Worm (Caenorhabditis elegans): ENCODE measurements around the gene F57A10.4.
"Not testable (repeated sequence)": the region's sequence is repeated elsewhere in the genome, so short reads cannot be mapped to it uniquely, and the experiment has no call there.

Gene F57A10.4

ce11 chrV:15752941-15753340 is 16.3 kb upstream of the F57A10.4 start, which contains the start of gene str-5:
Gene str-5, plus strand, starts transcription at chrV:15753241.
- TF ChIP-seq mep-1 (tag; optimal IDR thresholded peaks at IDR 0.05); sup-37 (GFP tag; optimal IDR thresholded peaks at IDR 0.05); tbx-2 (tag; optimal IDR thresholded peaks at IDR 0.05): not testable (repeated sequence)

ce11 chrV:15754731-15755130 is 14.5 kb upstream of the F57A10.4 start, which contains the start of gene str-8:
Gene str-8, plus strand, starts transcription at chrV:15755031.
- TF ChIP-seq sup-37 (GFP tag; optimal IDR thresholded peaks at IDR 0.05); nhr-47 (tag; optimal IDR thresholded peaks at IDR 0.05); unc-130 (tag; optimal IDR thresholded peaks at IDR 0.05): not testable (repeated sequence)

ce11 chrV:15757645-15758044 is 11.6 kb upstream of the F57A10.4 start:
- TF ChIP-seq tbx-2 (tag; optimal IDR thresholded peaks at IDR 0.05) (no peak), unc-30 (tag; optimal IDR thresholded peaks at IDR 0.05) (no peak), isw-1 (GFP tag; IDR thresholded peaks at IDR 0.05) (no peak), snpc-4 (tag; optimal IDR thresholded peaks at IDR 0.05) (no peak), blmp-1 (tag; optimal IDR thresholded peaks at IDR 0.05) (no peak), swsn-7 (tag; optimal IDR thresholded peaks at IDR 0.05) (no peak), efl-3 (GFP tag; optimal IDR thresholded peaks at IDR 0.05) (no peak), aly-2 (tag; optimal IDR thresholded peaks at IDR 0.05) (no peak), elt-2 (tag; optimal IDR thresholded peaks at IDR 0.05) (no peak), nhr-85 (tag) (no peak), nhr-237 (tag; optimal IDR thresholded peaks at IDR 0.05) (no peak), rnt-1 (tag; optimal IDR thresholded peaks at IDR 0.05) (no peak), lin-35 (GFP tag; optimal IDR thresholded peaks at IDR 0.05) (no peak), hlh-4 (tag; optimal IDR thresholded peaks at IDR 0.05) (no peak), jun-1 (tag; optimal IDR thresholded peaks at IDR 0.05) (no peak), unc-98 (GFP tag; IDR thresholded peaks at IDR 0.05) (no peak), hpl-2 (GFP tag; optimal IDR thresholded peaks at IDR 0.05) (no peak), fkh-4 (tag; optimal IDR thresholded peaks at IDR 0.05; ENCODE audit: borderline replicate concordance) (no peak), sptf-1 (tag; optimal IDR thresholded peaks at IDR 0.05) (no peak)

DNA sequence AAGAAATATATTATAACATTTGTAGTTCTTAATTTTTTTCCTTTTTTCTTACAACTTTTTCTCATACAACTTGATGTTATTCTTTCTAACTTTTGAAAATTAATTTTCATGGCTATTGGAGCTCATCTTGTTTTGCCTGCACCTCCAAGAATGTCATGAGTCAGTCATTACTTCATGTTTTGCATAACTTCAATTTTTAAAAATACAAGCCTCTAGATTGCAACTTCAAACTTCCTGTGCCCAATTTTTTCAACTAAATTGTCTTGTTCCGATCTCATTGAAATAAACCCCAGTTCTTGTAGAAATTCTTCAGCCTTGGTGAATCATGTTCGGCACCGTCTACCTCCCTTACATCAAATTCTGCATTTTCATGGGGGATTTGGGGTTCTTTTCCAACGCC is 10.8 kb upstream of the F57A10.4 start, which contains the start of gene str-9:
TSS of gene str-9 (plus strand) at position 301 of the 400 bp plus-strand sequence.
- TF ChIP-seq unc-86 (tag; optimal IDR thresholded peaks at IDR 0.05): no peak
- no peak for TF ChIP-seq lin-14 (GFP tag; optimal IDR thresholded peaks at IDR 0.05)
- TF ChIP-seq F16B12.6 (tag; optimal IDR thresholded peaks at IDR 0.05): no peak
- TF ChIP-seq aly-2 (tag; optimal IDR thresholded peaks at IDR 0.05): no peak
- no peak for TF ChIP-seq ets-5 (GFP tag; IDR thresholded peaks at IDR 0.05)
- TF ChIP-seq fos-1 (tag; optimal IDR thresholded peaks at IDR 0.05): no peak

DNA sequence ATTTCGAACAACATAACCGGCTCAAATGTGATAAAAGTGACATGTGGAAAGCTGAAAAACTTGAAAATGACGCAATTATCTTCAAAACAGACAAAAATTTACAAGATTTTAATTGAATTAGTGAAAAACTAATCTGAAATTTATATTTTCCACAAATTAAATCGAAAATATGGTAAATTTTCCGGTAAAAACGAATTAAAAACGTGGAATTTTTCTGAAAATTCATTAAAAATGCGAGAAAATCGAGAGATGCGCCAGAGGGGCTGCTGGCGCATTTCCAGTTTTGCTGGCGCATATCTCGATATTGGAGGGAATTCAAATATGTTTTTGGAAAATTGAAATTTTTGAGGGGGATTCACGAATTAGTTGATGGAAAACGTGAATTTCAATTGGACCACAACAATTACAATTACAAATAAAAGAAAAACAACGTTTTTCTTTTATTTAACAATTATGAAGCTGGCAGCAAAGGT is 3.1 kb upstream of the F57A10.4 start, which contains the start of the genes haf-3 and F57A10.2:
TSS of gene haf-3 (minus strand) at position 51 of the 473 bp plus-strand sequence.
TSS of gene F57A10.2 (plus strand) at position 454 of the 473 bp plus-strand sequence.
- TF ChIP-seq sox-4 (tag; optimal IDR thresholded peaks at IDR 0.05) (peak; percentile 87), egl-13 (tag; optimal IDR thresholded peaks at IDR 0.05) (peak; percentile 92), lin-35 (GFP tag; optimal IDR thresholded peaks at IDR 0.05) (peak; percentile 99), mdl-1 (tag; optimal IDR thresholded peaks at IDR 0.05) (peak in 1 of 2 experiments; percentile 88), zag-1 (tag; optimal IDR thresholded peaks at IDR 0.05) (peak; percentile 58), ztf-11 (tag; optimal IDR thresholded peaks at IDR 0.05) (peak; percentile 4 to 83), aha-1 (tag; optimal IDR thresholded peaks at IDR 0.05) (peak; percentile 54), zip-4 (GFP tag; optimal IDR thresholded peaks at IDR 0.05) (peak; percentile 85), nhr-71 (tag; optimal IDR thresholded peaks at IDR 0.05) (peak; percentile 96), pag-3 (tag; optimal IDR thresholded peaks at IDR 0.05; ENCODE audit: borderline replicate concordance, insufficient read depth) (no peak), nhr-12 (tag; optimal IDR thresholded peaks at IDR 0.05) (no peak), sup-37 (GFP tag; optimal IDR thresholded peaks at IDR 0.05) (peak; percentile 80), fos-1 (tag; optimal IDR thresholded peaks at IDR 0.05) (peak; percentile 82), nhr-20 (tag; optimal IDR thresholded peaks at IDR 0.05) (peak; percentile 95), unc-130 (tag; optimal IDR thresholded peaks at IDR 0.05) (peak; percentile 90), rnt-1 (tag; optimal IDR thresholded peaks at IDR 0.05) (peak; percentile 97), nhr-77 (tag; optimal IDR thresholded peaks at IDR 0.05) (peak; percentile 82), nhr-84 (tag; optimal IDR thresholded peaks at IDR 0.05) (no peak), skn-1 (tag; optimal IDR thresholded peaks at IDR 0.05) (peak; percentile 91), snpc-4 (tag; optimal IDR thresholded peaks at IDR 0.05) (peak; percentile 92), alr-1 (tag; optimal IDR thresholded peaks at IDR 0.05; ENCODE audit: borderline replicate concordance) (no peak), F16B12.6 (tag; optimal IDR thresholded peaks at IDR 0.05) (peak; percentile 66), blmp-1 (tag; optimal IDR thresholded peaks at IDR 0.05) (peak; percentile 79), xbp-1 (tag; optimal IDR thresholded peaks at IDR 0.05) (peak; percentile 95), nhr-11 (tag; optimal IDR thresholded peaks at IDR 0.05) (peak; percentile 90)

All from whole organism, L1 larva.